Fruit fly (Drosophila melanogaster) whole organism, embryonic: Measurements from ENCODE around the gene Tailor.
A peak's percentile ranks its signal among the peaks of the same experiment; 100 is the strongest.

Experiments used
- Aef1 ChIP-seq: fragments of 200-800 bp; sonication (Bioruptor generic); IDR thresholded peaks from 3 replicates; pipeline ENCODE4 v1.3.6; 2022; ENCODE audit warnings: missing biosample characterization, missing genetic modification characterization
- Atf6 ChIP-seq: fragments of 200-800 bp; sonication (Bioruptor generic); IDR thresholded peaks from 2 replicates; pipeline ENCODE4 v1.3.6; 2022; ENCODE audit warnings: missing biosample characterization, missing genetic modification characterization
- Bgb ChIP-seq: fragments of 200-800 bp; sonication (Bioruptor generic); IDR thresholded peaks from 2 replicates; pipeline ENCODE4 v1.3.6; 2022; ENCODE audit warnings: missing biosample characterization, missing genetic modification characterization; ENCODE audit not compliant: partially characterized antibody
- Bteb2 ChIP-seq: fragments of 200-800 bp; sonication (Bioruptor generic); optimal IDR thresholded peaks from 2 replicates; lab custom pipeline; 2016; ENCODE audit warnings: missing biosample characterization, missing genetic modification characterization
- C15 ChIP-seq: fragments of 200-800 bp; sonication (Bioruptor generic); IDR thresholded peaks from 3 replicates; pipeline ENCODE4 v1.3.6; 2022; ENCODE audit warnings: missing biosample characterization, missing genetic modification characterization
- CG10321 ChIP-seq: fragments of 200-800 bp; sonication (Bioruptor generic); IDR thresholded peaks from 2 replicates; pipeline ENCODE4 v1.3.6; 2022; ENCODE audit warnings: missing biosample characterization, missing genetic modification characterization
- CG12219 ChIP-seq: fragments of 200-800 bp; sonication (Bioruptor generic); optimal IDR thresholded peaks from 3 replicates; lab custom pipeline; 2018; ENCODE audit warnings: missing biosample characterization, mild to moderate bottlenecking, missing genetic modification characterization
- CG13296 ChIP-seq: fragments of 200-800 bp; sonication (Bioruptor generic); optimal IDR thresholded peaks from 3 replicates; lab custom pipeline; 2018; ENCODE audit warnings: missing biosample characterization, mild to moderate bottlenecking, missing genetic modification characterization
- CG13624 ChIP-seq: fragments of 200-800 bp; sonication (Bioruptor generic); optimal IDR thresholded peaks from 2 replicates; lab custom pipeline; 2016; ENCODE audit warnings: missing biosample characterization, missing genetic modification characterization
- CG14965 ChIP-seq: fragments of 200-800 bp; sonication (Bioruptor generic); optimal IDR thresholded peaks from 2 replicates; lab custom pipeline; 2016; ENCODE audit warnings: missing biosample characterization, missing genetic modification characterization, borderline replicate concordance
- CG15479 ChIP-seq: fragments of 200-800 bp; sonication (Bioruptor generic); optimal IDR thresholded peaks from 3 replicates; lab custom pipeline; 2019; ENCODE audit warnings: missing biosample characterization, mild to moderate bottlenecking, missing genetic modification characterization, moderate library complexity
- CG15601 ChIP-seq: fragments of 200-800 bp; sonication (Bioruptor generic); optimal IDR thresholded peaks from 3 replicates; lab custom pipeline; 2019; ENCODE audit warnings: missing biosample characterization, mild to moderate bottlenecking, missing genetic modification characterization, moderate library complexity
- CG1647 ChIP-seq: fragments of 200-800 bp; sonication (Bioruptor generic); optimal IDR thresholded peaks from 3 replicates; lab custom pipeline; 2016; ENCODE audit warnings: missing biosample characterization, missing genetic modification characterization
- CG16815 ChIP-seq: fragments of 200-800 bp; sonication (Bioruptor generic); optimal IDR thresholded peaks from 3 replicates; lab custom pipeline; 2017; ENCODE audit warnings: missing biosample characterization, mild to moderate bottlenecking, missing genetic modification characterization
- CG2116 ChIP-seq: fragments of 200-800 bp; sonication (Bioruptor generic); optimal IDR thresholded peaks from 3 replicates; lab custom pipeline; 2018; ENCODE audit warnings: missing biosample characterization, mild to moderate bottlenecking, missing genetic modification characterization
- CG2120 ChIP-seq: fragments of 200-800 bp; sonication (Bioruptor generic); optimal IDR thresholded peaks from 3 replicates; lab custom pipeline; 2016; ENCODE audit warnings: missing biosample characterization, missing genetic modification characterization
- CG2199 ChIP-seq: fragments of 200-800 bp; sonication (Bioruptor generic); IDR thresholded peaks from 3 replicates; pipeline ENCODE4 v1.3.6; 2022; ENCODE audit warnings: missing biosample characterization, missing genetic modification characterization
- CG3065 ChIP-seq: fragments of 200-800 bp; sonication (Bioruptor generic); optimal IDR thresholded peaks from 2 replicates; lab custom pipeline; 2016; ENCODE audit warnings: missing biosample characterization, missing genetic modification characterization
- CG31388 ChIP-seq: fragments of 200-800 bp; sonication (Bioruptor generic); optimal IDR thresholded peaks from 2 replicates; lab custom pipeline; 2016; ENCODE audit warnings: missing biosample characterization, missing genetic modification characterization
- CG33557 ChIP-seq: fragments of 200-800 bp; sonication (Bioruptor generic); optimal IDR thresholded peaks from 2 replicates; lab custom pipeline; 2019; ENCODE audit warnings: missing biosample characterization, mild to moderate bottlenecking, missing genetic modification characterization, moderate library complexity
- CG6813 ChIP-seq: fragments of 200-800 bp; sonication (Bioruptor generic); optimal IDR thresholded peaks from 2 replicates; lab custom pipeline; 2017; ENCODE audit warnings: missing biosample characterization, missing genetic modification characterization, mild to moderate bottlenecking, moderate library complexity, missing genetic modification reagents
- Camta ChIP-seq: fragments of 200-800 bp; sonication (Bioruptor generic); optimal IDR thresholded peaks from 2 replicates; lab custom pipeline; 2016; ENCODE audit warnings: missing biosample characterization, missing genetic modification characterization
- Ets97D ChIP-seq: fragments of 200-800 bp; sonication (Bioruptor generic); optimal IDR thresholded peaks from 3 replicates; lab custom pipeline; 2016; ENCODE audit warnings: missing biosample characterization, missing genetic modification characterization
- GATAe ChIP-seq: fragments of 200-800 bp; sonication (Bioruptor generic); conservative IDR thresholded peaks from 2 replicates; pipeline ENCODE4 v1.3.6; 2022; ENCODE audit warnings: missing biosample characterization, missing genetic modification characterization
- Gsc ChIP-seq: fragments of 200-800 bp; sonication (Bioruptor generic); IDR thresholded peaks from 2 replicates; pipeline ENCODE4 v1.3.6; 2022; ENCODE audit warnings: missing biosample characterization, missing genetic modification characterization
- HLH3B ChIP-seq: fragments of 200-800 bp; sonication (Bioruptor generic); IDR thresholded peaks from 2 replicates; pipeline ENCODE4 v1.3.6; 2022; ENCODE audit warnings: missing biosample characterization, missing genetic modification characterization
- HmgZ ChIP-seq: fragments of 200-800 bp; sonication (Bioruptor generic); optimal IDR thresholded peaks from 2 replicates; lab custom pipeline; 2018; ENCODE audit warnings: missing biosample characterization, mild to moderate bottlenecking, missing genetic modification characterization
- Lhr ChIP-seq: fragments of 200-800 bp; sonication (Bioruptor generic); optimal IDR thresholded peaks from 3 replicates; lab custom pipeline; 2017; ENCODE audit warnings: mild to moderate bottlenecking, missing biosample characterization, missing genetic modification reagents, missing genetic modification characterization
- MTF-1 ChIP-seq: fragments of 200-800 bp; sonication (Bioruptor generic); optimal IDR thresholded peaks from 2 replicates; lab custom pipeline; 2018; ENCODE audit warnings: missing biosample characterization, mild to moderate bottlenecking, missing genetic modification characterization, borderline replicate concordance
- NC2α ChIP-seq: fragments of 200-800 bp; sonication (Bioruptor generic); optimal IDR thresholded peaks from 2 replicates; lab custom pipeline; 2016; ENCODE audit warnings: missing biosample characterization, missing genetic modification characterization
- Neu2 ChIP-seq: fragments of 200-800 bp; sonication (Bioruptor generic); optimal IDR thresholded peaks from 3 replicates; lab custom pipeline; 2016; ENCODE audit warnings: missing biosample characterization, missing genetic modification characterization, borderline replicate concordance
- Optix ChIP-seq: fragments of 200-800 bp; sonication (Bioruptor generic); IDR thresholded peaks from 3 replicates; pipeline ENCODE4 v1.3.6; 2022; ENCODE audit warnings: missing biosample characterization, missing genetic modification characterization
- Ravus ChIP-seq: fragments of 200-800 bp; sonication (Bioruptor generic); IDR thresholded peaks from 2 replicates; pipeline ENCODE4 v1.3.6; 2022; ENCODE audit warnings: missing biosample characterization, missing genetic modification characterization
- Taf1 ChIP-seq: fragments of 200-800 bp; sonication (Bioruptor generic); IDR thresholded peaks from 2 replicates; pipeline ENCODE4 v1.3.6; 2022; ENCODE audit warnings: missing biosample characterization, missing genetic modification characterization
- Trl ChIP-seq, 3 experiments: fragments of >200 bp in 2 of 3; fragments of 200-800 bp in 1 of 3; sonication (Bioruptor generic) in 1 of 3; optimal IDR thresholded peaks; 2 replicates in 1 of 3; 3 replicates in 2 of 3; lab custom pipeline; 2016 to 2017; ENCODE audit warnings: missing biosample characterization in 1 of 3, missing genetic modification characterization in 1 of 3
- ato ChIP-seq: fragments of 200-800 bp; sonication (Bioruptor generic); IDR thresholded peaks from 2 replicates; pipeline ENCODE4 v1.3.6; 2022; ENCODE audit warnings: missing biosample characterization, missing genetic modification characterization; ENCODE audit not compliant: partially characterized antibody
- bowl ChIP-seq: fragments of 200-800 bp; sonication (Bioruptor generic); IDR thresholded peaks from 2 replicates; pipeline ENCODE4 v1.3.6; 2022; ENCODE audit warnings: missing biosample characterization, missing genetic modification characterization
- br ChIP-seq: fragments of >200 bp; optimal IDR thresholded peaks from 2 replicates; lab custom pipeline; 2017
- eve ChIP-seq, 2 experiments: fragments of >200 bp; optimal IDR thresholded peaks; 2 replicates each; lab custom pipeline; 2017; ENCODE audit warnings: missing biosample characterization in 2 of 2, missing genetic modification characterization in 2 of 2
- fd3F ChIP-seq: fragments of 200-800 bp; sonication (Bioruptor generic); optimal IDR thresholded peaks from 2 replicates; lab custom pipeline; 2018; ENCODE audit warnings: missing biosample characterization, mild to moderate bottlenecking, missing genetic modification characterization, moderate library complexity
- gfzf ChIP-seq: fragments of 200-800 bp; sonication (Bioruptor generic); optimal IDR thresholded peaks from 2 replicates; lab custom pipeline; 2016; ENCODE audit warnings: missing biosample characterization, mild to moderate bottlenecking, missing genetic modification characterization, moderate library complexity
- mld ChIP-seq: fragments of 200-800 bp; sonication (Bioruptor generic); IDR thresholded peaks from 3 replicates; pipeline ENCODE4 v1.3.6; 2022; ENCODE audit warnings: missing biosample characterization, missing genetic modification characterization; ENCODE audit not compliant: partially characterized antibody
- nom ChIP-seq: fragments of 200-800 bp; sonication (Bioruptor generic); optimal IDR thresholded peaks from 2 replicates; lab custom pipeline; 2017; ENCODE audit warnings: missing biosample characterization, missing genetic modification characterization, mild to moderate bottlenecking, moderate library complexity, missing genetic modification reagents
- pzg ChIP-seq: fragments of 200-800 bp; sonication (Bioruptor generic); optimal IDR thresholded peaks from 3 replicates; lab custom pipeline; 2018; ENCODE audit warnings: missing biosample characterization, mild to moderate bottlenecking, missing genetic modification characterization, moderate library complexity
- salm ChIP-seq: fragments of 200-800 bp; sonication (Bioruptor generic); optimal IDR thresholded peaks from 2 replicates; lab custom pipeline; 2018; ENCODE audit warnings: missing biosample characterization, mild to moderate bottlenecking, missing genetic modification characterization
- sd ChIP-seq: fragments of 200-800 bp; sonication (Bioruptor generic); optimal IDR thresholded peaks from 3 replicates; lab custom pipeline; 2018; ENCODE audit warnings: missing biosample characterization, mild to moderate bottlenecking, missing genetic modification characterization, moderate library complexity
- stwl ChIP-seq: fragments of 200-800 bp; sonication (Bioruptor generic); optimal IDR thresholded peaks from 3 replicates; lab custom pipeline; 2018; ENCODE audit warnings: missing biosample characterization, mild to moderate bottlenecking, missing genetic modification characterization, moderate library complexity
- tio ChIP-seq: fragments of 200-800 bp; sonication (Bioruptor generic); optimal IDR thresholded peaks from 2 replicates; lab custom pipeline; 2017; ENCODE audit warnings: missing biosample characterization, missing genetic modification characterization, inconsistent platforms
- unc-4 ChIP-seq: fragments of 200-800 bp; sonication (Bioruptor generic); IDR thresholded peaks from 2 replicates; pipeline ENCODE4 v1.3.6; 2022; ENCODE audit warnings: missing biosample characterization, missing genetic modification characterization; ENCODE audit not compliant: partially characterized antibody
- wor ChIP-seq: fragments of 200-800 bp; sonication (Bioruptor generic); IDR thresholded peaks from 2 replicates; pipeline ENCODE4 v1.3.6; 2022; ENCODE audit warnings: missing biosample characterization, missing genetic modification characterization
- zf30C ChIP-seq: fragments of 200-800 bp; sonication (Bioruptor generic); optimal IDR thresholded peaks from 3 replicates; lab custom pipeline; 2018; ENCODE audit warnings: missing biosample characterization, mild to moderate bottlenecking, missing genetic modification characterization

Gene Tailor

DNA sequence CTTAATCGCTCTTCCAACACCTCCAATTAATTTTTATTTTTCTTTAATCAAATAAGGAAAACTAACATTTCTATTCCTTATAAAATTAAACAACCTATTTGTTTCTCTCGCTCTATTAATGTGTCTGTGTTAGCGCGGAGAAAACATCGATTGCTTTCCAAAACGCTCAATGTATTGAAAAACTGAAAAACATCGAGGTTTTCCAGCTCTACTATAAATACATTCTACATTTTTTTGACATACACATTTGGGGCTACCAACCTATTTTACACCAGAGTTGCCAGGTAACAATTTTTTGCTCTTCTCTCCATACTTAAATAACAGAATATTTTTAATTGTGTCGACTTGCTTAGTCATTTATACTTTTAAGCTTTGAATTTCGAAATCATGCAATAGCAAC, 6.0 kb upstream of the Tailor start (continued):
- no peak for TF ChIP-seq CG10321 (GFP tag; lab: Robert Waterston, UW)
- TF ChIP-seq CG15479 (GFP tag; lab: Kevin White, UChicago) = no peak
- no peak for TF ChIP-seq CG16815 (GFP tag; lab: Kevin White, UChicago)
- no peak for TF ChIP-seq salm (tag; lab: Kevin White, UChicago)
- no peak for TF ChIP-seq tio (GFP tag; lab: Kevin White, UChicago)
- TF ChIP-seq CG2199 (GFP tag; lab: Robert Waterston, UW) = peak; percentile 73; the same call in 1 of the 3 replicates
- no peak for TF ChIP-seq CG12219 (GFP tag; lab: Kevin White, UChicago)
- no peak for TF ChIP-seq Aef1
- no peak for TF ChIP-seq NC2α
- peak; percentile 39 for TF ChIP-seq gfzf
- peak; percentile 69 for TF ChIP-seq unc-4
- TF ChIP-seq wor (GFP tag; lab: Robert Waterston, UW) = no peak
- no peak for TF ChIP-seq Taf1 (GFP tag; lab: Robert Waterston, UW)
- no peak for TF ChIP-seq CG33557 (GFP tag; lab: Kevin White, UChicago)
- TF ChIP-seq MTF-1 (GFP tag; lab: Kevin White, UChicago) = no peak
- no peak for TF ChIP-seq GATAe (GFP tag; lab: Robert Waterston, UW)
- no peak for TF ChIP-seq Optix (GFP tag; lab: Robert Waterston, UW)
- no peak for TF ChIP-seq CG31388
- no peak for TF ChIP-seq br
- TF ChIP-seq Trl (optimal IDR thresholded peaks at IDR 0.05; lab: Kevin White, UChicago) = no peak
- peak; percentile 52 for TF ChIP-seq Trl (GFP tag; optimal IDR thresholded peaks at IDR 0.05; lab: Kevin White, UChicago)
- peak; percentile 20 for TF ChIP-seq Camta (GFP tag; lab: Kevin White, UChicago)
- no peak for TF ChIP-seq Atf6 (GFP tag; lab: Robert Waterston, UW)
- TF ChIP-seq CG1647 = peak; percentile 32
- TF ChIP-seq CG13296 = peak; percentile 21
- no peak for TF ChIP-seq HLH3B (GFP tag; lab: Robert Waterston, UW)
- TF ChIP-seq Lhr (GFP tag; lab: Kevin White, UChicago) = peak; percentile 81
- TF ChIP-seq mld = no peak
- TF ChIP-seq Ravus (GFP tag; lab: Robert Waterston, UW) = no peak
- no peak for TF ChIP-seq Gsc (GFP tag; lab: Robert Waterston, UW)
- TF ChIP-seq Bteb2 (GFP tag; lab: Kevin White, UChicago) = peak; percentile 46
- TF ChIP-seq Ets97D = peak; percentile 73
- no peak for TF ChIP-seq CG6813 (GFP tag; lab: Kevin White, UChicago)
- TF ChIP-seq zf30C (GFP tag; lab: Kevin White, UChicago) = peak; percentile 44
- peak; percentile 52 for TF ChIP-seq HmgZ
- TF ChIP-seq bowl (GFP tag; lab: Robert Waterston, UW) = no peak
- TF ChIP-seq pzg (GFP tag; lab: Kevin White, UChicago) = peak; percentile 50
- no peak for TF ChIP-seq CG3065 (GFP tag; lab: Kevin White, UChicago)
- TF ChIP-seq CG2116 (GFP tag; lab: Kevin White, UChicago) = peak; percentile 72
- no peak for TF ChIP-seq eve (GFP tag; optimal IDR thresholded peaks at IDR 0.05; lab: Kevin White, UChicago)
- TF ChIP-seq Bgb (GFP tag; lab: Robert Waterston, UW) = peak; percentile 84
- no peak for TF ChIP-seq ato
- TF ChIP-seq Neu2 (GFP tag; lab: Kevin White, UChicago) = no peak
- no peak for TF ChIP-seq C15
- TF ChIP-seq CG15601 (tag; lab: Kevin White, UChicago) = peak; percentile 25
- no peak for TF ChIP-seq nom (GFP tag; lab: Kevin White, UChicago)
- peak; percentile 58 for TF ChIP-seq CG2120 (GFP tag; lab: Kevin White, UChicago)
- peak; percentile 99 for TF ChIP-seq stwl (tag; lab: Kevin White, UChicago)
- no peak for TF ChIP-seq sd (tag; lab: Kevin White, UChicago)
- TF ChIP-seq CG14965 (GFP tag; lab: Kevin White, UChicago) = no peak
- TF ChIP-seq fd3F (GFP tag; lab: Kevin White, UChicago) = no peak
- peak; percentile 54 for TF ChIP-seq CG13624 (GFP tag; lab: Kevin White, UChicago)
